Worm (Caenorhabditis elegans) whole organism, early embryonic: Measurements from ENCODE around the gene col-79.

Experiments used
- B0310.2 ChIP-seq: sonication (generic microtip); optimal IDR thresholded peaks from 2 replicates; lab custom pipeline; 2016; ENCODE audit warnings: mild to moderate bottlenecking, missing genetic modification characterization, missing compliant biosample characterization
- F13C5.2 ChIP-seq: sonication (generic microtip); optimal IDR thresholded peaks from 2 replicates; lab custom pipeline; 2017; ENCODE audit warnings: mild to moderate bottlenecking, missing genetic modification characterization, inconsistent platforms, missing compliant biosample characterization
- ama-1 ChIP-seq: fragments of 150-350 bp; optimal IDR thresholded peaks from 2 replicates; lab custom pipeline; 2014
- ets-7 ChIP-seq: sonication (generic microtip); optimal IDR thresholded peaks from 2 replicates; lab custom pipeline; 2016; ENCODE audit warnings: missing genotype, missing genetic modification characterization, missing compliant biosample characterization
- hmbx-1 ChIP-seq: sonication (generic microtip); optimal IDR thresholded peaks from 2 replicates; lab custom pipeline; 2016; ENCODE audit warnings: mild to moderate bottlenecking, missing genetic modification characterization, missing compliant biosample characterization
- scrt-1 ChIP-seq: fragments of 200-800 bp; sonication (Bioruptor generic); IDR thresholded peaks from 2 replicates; pipeline ENCODE4 v1.3.6; 2022; ENCODE audit warnings: missing genetic modification characterization, missing compliant biosample characterization
- sea-1 ChIP-seq: fragments of 200-800 bp; sonication (Bioruptor generic); conservative IDR thresholded peaks from 2 replicates; pipeline ENCODE4 v1.3.6; 2022; ENCODE audit warnings: missing genetic modification characterization, missing compliant biosample characterization
- tbx-37 ChIP-seq: fragments of 200-800 bp; sonication (Bioruptor generic); conservative IDR thresholded peaks from 2 replicates; pipeline ENCODE4 v1.3.6; 2022; ENCODE audit warnings: missing genetic modification reagents, missing genetic modification characterization, missing compliant biosample characterization

DNA sequence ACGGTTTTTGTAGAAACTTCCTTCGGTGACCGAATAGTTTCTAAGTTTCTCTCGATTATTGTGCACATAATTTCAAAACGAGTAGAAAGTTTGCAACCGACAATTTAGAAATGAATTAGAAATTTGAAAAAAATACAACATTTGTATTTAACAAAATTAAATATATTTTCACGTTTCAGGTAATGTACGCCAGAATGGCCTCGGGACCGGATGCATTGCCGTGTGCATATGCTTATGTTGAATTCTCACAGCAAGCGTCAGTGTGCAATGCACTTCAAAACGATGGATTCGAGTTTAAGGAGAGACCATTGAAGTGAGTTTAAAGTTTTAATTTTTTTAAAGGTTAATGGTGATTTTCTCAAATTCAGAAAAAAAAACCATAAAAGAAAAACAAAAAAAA is 42.5 kb upstream of the col-79 start, which contains the start of gene marc-2:
- TF ChIP-seq ama-1 (lab: Kevin White, UChicago) (no peak), hmbx-1 (tag; lab: Kevin White, UChicago) (no peak), ets-7 (tag; lab: Kevin White, UChicago) (no peak), B0310.2 (no peak), tbx-37 (no peak), F13C5.2 (no peak), scrt-1 (GFP tag; lab: Robert Waterston, UW) (no peak), sea-1 (no peak)
